Worm (Caenorhabditis elegans) whole organism, L1 larva: ENCODE results near the gene nlp-22.

ENCODE experiments used
- C04F5.9 ChIP-seq: sonication (generic microtip); optimal IDR thresholded peaks from 2 replicates; lab custom pipeline; 2016; ENCODE audit warnings: missing genetic modification characterization, missing compliant biosample characterization
- C16A3.4 ChIP-seq: fragments of 150-350 bp; optimal IDR thresholded peaks from 2 replicates; lab custom pipeline; 2014; ENCODE audit warnings: missing biosample characterization, missing genetic modification characterization
- F16B12.6 ChIP-seq: fragments of 150-350 bp; optimal IDR thresholded peaks from 2 replicates; lab custom pipeline; 2014; ENCODE audit warnings: missing biosample characterization, missing genetic modification characterization
- Y116A8C.19 ChIP-seq: sonication (generic microtip); optimal IDR thresholded peaks from 2 replicates; lab custom pipeline; 2016; ENCODE audit warnings: missing compliant biosample characterization, missing genetic modification characterization, borderline replicate concordance
- aha-1 ChIP-seq: fragments of 150-350 bp; optimal IDR thresholded peaks from 2 replicates; lab custom pipeline; 2014; ENCODE audit warnings: missing biosample characterization, missing genetic modification characterization
- aly-2 ChIP-seq: fragments of 150-350 bp; optimal IDR thresholded peaks from 2 replicates; lab custom pipeline; 2014; ENCODE audit warnings: missing biosample characterization, missing genetic modification characterization
- ama-1 ChIP-seq: fragments of 150-350 bp; optimal IDR thresholded peaks from 2 replicates; lab custom pipeline; 2014
- blmp-1 ChIP-seq: fragments of 150-350 bp; optimal IDR thresholded peaks from 2 replicates; lab custom pipeline; 2014; ENCODE audit warnings: missing biosample characterization, missing genetic modification characterization
- ceh-8 ChIP-seq: fragments of 200-800 bp; sonication (Bioruptor generic); optimal IDR thresholded peaks from 2 replicates; lab custom pipeline; 2018; ENCODE audit warnings: mild to moderate bottlenecking, missing genetic modification characterization, moderate library complexity, missing compliant biosample characterization
- ceh-82 ChIP-seq, 3 experiments: fragments of 150-350 bp in 1 of 3; sonication (generic microtip) in 2 of 3; optimal IDR thresholded peaks; 2 replicates each; lab custom pipeline; 2014 to 2017; ENCODE audit warnings: missing biosample characterization in 3 of 3, missing genetic modification characterization in 3 of 3
- ces-1 ChIP-seq: fragments of 150-350 bp; optimal IDR thresholded peaks from 2 replicates; lab custom pipeline; 2014; ENCODE audit warnings: missing biosample characterization, missing genetic modification reagents, missing genetic modification characterization
- dpl-1 ChIP-seq, 3 experiments: fragments of 150-350 bp in 2 of 3; sonication (generic microtip) in 1 of 3; optimal IDR thresholded peaks; 2 replicates each; lab custom pipeline; 2014 to 2017; ENCODE audit warnings: missing biosample characterization in 3 of 3, missing genetic modification characterization in 3 of 3, missing genetic modification reagents in 3 of 3
- efl-1 ChIP-seq, 4 experiments: fragments of 150-350 bp; optimal IDR thresholded peaks in 3 of 4; peaks in 1 of 4; 1 replicate in 1 of 4; 2 replicates in 3 of 4; lab custom pipeline; 2014; ENCODE audit warnings: missing biosample characterization in 2 of 4, missing genetic modification characterization in 2 of 4, missing genetic modification reagents in 2 of 4
- egl-13 ChIP-seq: sonication (generic microtip); optimal IDR thresholded peaks from 2 replicates; lab custom pipeline; 2016; ENCODE audit warnings: missing genotype, missing genetic modification reagents, missing genetic modification characterization, missing compliant biosample characterization
- egl-27 ChIP-seq, 2 experiments: fragments of 150-350 bp in 1 of 2; sonication (generic microtip); optimal IDR thresholded peaks; 3 replicates each; lab custom pipeline; 2017 to 2018; ENCODE audit warnings: missing biosample characterization in 2 of 2, missing genetic modification characterization in 2 of 2, missing genetic modification reagents in 2 of 2
- ets-5 ChIP-seq: fragments of 200-800 bp; sonication (Bioruptor generic); IDR thresholded peaks from 2 replicates; pipeline ENCODE4 v1.3.6; 2022; ENCODE audit warnings: missing genetic modification characterization, missing compliant biosample characterization
- fkh-10 ChIP-seq: sonication (generic microtip); optimal IDR thresholded peaks from 2 replicates; lab custom pipeline; 2017; ENCODE audit warnings: missing biosample characterization, missing genetic modification reagents, missing genetic modification characterization
- fkh-4 ChIP-seq: sonication (generic microtip); optimal IDR thresholded peaks from 2 replicates; lab custom pipeline; 2016; ENCODE audit warnings: missing compliant biosample characterization, missing genetic modification characterization, borderline replicate concordance
- grh-1 ChIP-seq: fragments of 200-800 bp; sonication (Bioruptor generic); IDR thresholded peaks from 2 replicates; pipeline ENCODE4 v1.3.6; 2022; ENCODE audit warnings: missing genetic modification reagents, missing genetic modification characterization, missing compliant biosample characterization
- hlh-4 ChIP-seq: sonication (generic microtip); optimal IDR thresholded peaks from 2 replicates; lab custom pipeline; 2016; ENCODE audit warnings: mild to moderate bottlenecking, missing genetic modification characterization, missing compliant biosample characterization
- isw-1 ChIP-seq: fragments of 200-800 bp; sonication (Bioruptor generic); IDR thresholded peaks from 2 replicates; pipeline ENCODE4 v1.3.6; 2022; ENCODE audit warnings: missing genetic modification characterization, missing compliant biosample characterization
- jun-1 ChIP-seq: fragments of 150-350 bp; optimal IDR thresholded peaks from 2 replicates; lab custom pipeline; 2014; ENCODE audit warnings: missing biosample characterization, missing genetic modification reagents, missing genetic modification characterization
- lin-39 ChIP-seq: fragments of 150-350 bp; optimal IDR thresholded peaks from 2 replicates; lab custom pipeline; 2014; ENCODE audit warnings: missing biosample characterization, missing genetic modification reagents, missing genetic modification characterization
- lir-3 ChIP-seq: sonication (generic microtip); optimal IDR thresholded peaks from 2 replicates; lab custom pipeline; 2016; ENCODE audit warnings: mild to moderate bottlenecking, missing genetic modification characterization, moderate library complexity, missing compliant biosample characterization; ENCODE audit not compliant: poor library complexity
- mdl-1 ChIP-seq, 2 experiments: fragments of 150-350 bp; optimal IDR thresholded peaks; 2 replicates each; lab custom pipeline; 2014 to 2017; ENCODE audit warnings: missing biosample characterization in 2 of 2, missing genetic modification characterization in 2 of 2, inconsistent platforms in 1 of 2
- mef-2 ChIP-seq: fragments of 150-350 bp; optimal IDR thresholded peaks from 2 replicates; lab custom pipeline; 2014; ENCODE audit warnings: missing biosample characterization, missing genetic modification characterization
- nhr-11 ChIP-seq: fragments of 150-350 bp; optimal IDR thresholded peaks from 2 replicates; lab custom pipeline; 2014; ENCODE audit warnings: missing biosample characterization, missing genetic modification characterization
- nhr-12 ChIP-seq: sonication (generic microtip); optimal IDR thresholded peaks from 2 replicates; lab custom pipeline; 2017; ENCODE audit warnings: missing biosample characterization, missing genetic modification characterization
- nhr-20 ChIP-seq: sonication (generic microtip); optimal IDR thresholded peaks from 2 replicates; lab custom pipeline; 2016; ENCODE audit warnings: mild to moderate bottlenecking, missing genetic modification characterization, missing compliant biosample characterization
- nhr-237 ChIP-seq: fragments of 150-350 bp; optimal IDR thresholded peaks from 2 replicates; lab custom pipeline; 2014; ENCODE audit warnings: missing biosample characterization, missing genetic modification characterization
- nhr-28 ChIP-seq: fragments of 150-350 bp; optimal IDR thresholded peaks from 2 replicates; lab custom pipeline; 2014; ENCODE audit warnings: missing biosample characterization, missing genetic modification characterization
- nhr-47 ChIP-seq: sonication (generic microtip); optimal IDR thresholded peaks from 2 replicates; lab custom pipeline; 2016; ENCODE audit warnings: mild to moderate bottlenecking, missing genetic modification characterization, moderate library complexity, missing compliant biosample characterization
- nhr-71 ChIP-seq: sonication (generic microtip); optimal IDR thresholded peaks from 2 replicates; lab custom pipeline; 2016; ENCODE audit warnings: mild to moderate bottlenecking, missing genetic modification characterization, moderate library complexity, missing compliant biosample characterization
- nhr-76 ChIP-seq: sonication (generic microtip); optimal IDR thresholded peaks from 2 replicates; lab custom pipeline; 2017; ENCODE audit warnings: missing biosample characterization, missing genetic modification characterization
- pag-3 ChIP-seq: sonication (generic microtip); optimal IDR thresholded peaks from 2 replicates; lab custom pipeline; 2017; ENCODE audit warnings: missing genetic modification characterization, mild to moderate bottlenecking, missing compliant biosample characterization, antibody characterized with exemption, borderline replicate concordance; ENCODE audit not compliant: insufficient read depth
- pax-3 ChIP-seq: fragments of 200-800 bp; sonication (Bioruptor generic); optimal IDR thresholded peaks from 2 replicates; lab custom pipeline; 2018; ENCODE audit warnings: mild to moderate bottlenecking, missing genetic modification characterization, moderate library complexity, missing compliant biosample characterization
- pqm-1 ChIP-seq: sonication (generic microtip); optimal IDR thresholded peaks from 3 replicates; lab custom pipeline; 2017; ENCODE audit warnings: missing biosample characterization, missing genetic modification characterization
- snpc-4 ChIP-seq: fragments of 150-350 bp; optimal IDR thresholded peaks from 2 replicates; lab custom pipeline; 2014; ENCODE audit warnings: missing biosample characterization, missing genetic modification characterization
- snu-23 ChIP-seq: sonication (generic microtip); optimal IDR thresholded peaks from 2 replicates; lab custom pipeline; 2016; ENCODE audit warnings: missing genetic modification characterization, missing compliant biosample characterization
- sox-4 ChIP-seq: sonication (generic microtip); optimal IDR thresholded peaks from 2 replicates; lab custom pipeline; 2016; ENCODE audit warnings: missing genetic modification characterization, missing compliant biosample characterization
- sptf-1 ChIP-seq: fragments of 150-350 bp; optimal IDR thresholded peaks from 2 replicates; lab custom pipeline; 2014; ENCODE audit warnings: missing biosample characterization, missing genetic modification characterization
- swsn-7 ChIP-seq: sonication (generic microtip); optimal IDR thresholded peaks from 2 replicates; lab custom pipeline; 2016; ENCODE audit warnings: missing genetic modification characterization, missing compliant biosample characterization
- tbx-2 ChIP-seq: sonication (generic microtip); optimal IDR thresholded peaks from 2 replicates; lab custom pipeline; 2016; ENCODE audit warnings: missing genetic modification characterization, missing compliant biosample characterization
- unc-30 ChIP-seq: sonication (generic microtip); optimal IDR thresholded peaks from 2 replicates; lab custom pipeline; 2017; ENCODE audit warnings: missing biosample characterization, missing genetic modification characterization
- unc-86 ChIP-seq: sonication (generic microtip); optimal IDR thresholded peaks from 2 replicates; lab custom pipeline; 2016; ENCODE audit warnings: missing genetic modification characterization, missing compliant biosample characterization
- vab-15 ChIP-seq: sonication (generic microtip); optimal IDR thresholded peaks from 2 replicates; lab custom pipeline; 2017; ENCODE audit warnings: missing genotype, mild to moderate bottlenecking, missing genetic modification characterization, missing compliant biosample characterization
- zag-1 ChIP-seq: fragments of 150-350 bp; optimal IDR thresholded peaks from 2 replicates; lab custom pipeline; 2014; ENCODE audit warnings: missing biosample characterization, missing genetic modification characterization
- ztf-11 ChIP-seq, 2 experiments: sonication (generic microtip); optimal IDR thresholded peaks; 2 replicates each; lab custom pipeline; 2016 to 2017; ENCODE audit warnings: missing genetic modification characterization in 2 of 2, missing biosample characterization in 1 of 2, missing compliant biosample characterization in 1 of 2
- ztf-4 ChIP-seq: fragments of 150-350 bp; optimal IDR thresholded peaks from 2 replicates; lab custom pipeline; 2014; ENCODE audit warnings: missing biosample characterization, missing genetic modification characterization

nlp-22 gene

DNA sequence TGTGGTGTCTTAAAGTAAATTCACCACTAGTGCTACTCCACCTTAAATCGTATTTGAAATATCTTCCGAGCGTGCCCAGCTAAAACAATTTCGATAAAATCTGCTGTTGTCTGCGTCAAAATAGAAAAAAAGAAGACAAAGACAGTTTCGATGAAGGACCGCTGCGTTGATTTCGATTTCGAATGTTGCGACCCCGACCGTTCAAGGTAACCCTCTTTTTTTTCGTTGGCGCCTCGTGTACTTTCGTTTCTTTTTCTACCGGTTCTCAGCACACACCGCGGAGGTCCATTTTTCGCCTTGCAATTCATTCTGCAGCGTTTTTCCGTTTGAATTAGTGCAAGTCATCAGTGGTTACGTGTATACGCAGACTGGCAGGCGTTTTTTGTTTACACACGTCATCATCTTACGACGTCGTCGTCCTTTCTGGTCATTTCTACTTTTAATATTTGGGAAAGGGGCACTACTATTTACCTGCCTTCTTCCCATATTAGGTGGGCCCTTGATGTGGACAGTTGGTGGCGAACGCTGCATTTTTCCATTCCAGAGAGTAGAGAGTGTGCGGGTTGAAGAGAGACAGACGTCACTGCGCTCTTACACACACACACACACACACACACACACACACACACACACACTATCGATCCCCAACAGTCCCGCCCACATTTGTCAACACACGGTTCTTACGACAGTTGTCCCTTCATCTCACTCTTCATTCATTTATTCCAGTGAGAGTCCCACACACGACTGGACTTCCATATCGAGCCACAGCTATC lies 26.3 kb upstream of the nlp-22 start (continued):
- TF ChIP-seq egl-13 (tag; lab: Kevin White, UChicago) (no peak), fkh-10 (GFP tag; lab: Kevin White, UChicago) (no peak), nhr-11 (tag; lab: Kevin White, UChicago) (no peak), aly-2 (tag; lab: Kevin White, UChicago) (no peak), Y116A8C.19 (tag; lab: Kevin White, UChicago) (no peak), mef-2 (tag; lab: Kevin White, UChicago) (no peak), nhr-47 (tag; lab: Kevin White, UChicago) (peak; percentile 13), fkh-4 (tag; lab: Kevin White, UChicago) (no peak), ztf-11 (tag; optimal IDR thresholded peaks at IDR 0.05; lab: Kevin White, UChicago) (no peak), lin-39 (no peak), isw-1 (GFP tag; lab: Robert Waterston, UW) (no peak), ztf-4 (no peak), nhr-28 (tag; lab: Kevin White, UChicago) (no peak), snpc-4 (tag; lab: Kevin White, UChicago) (no peak), grh-1 (GFP tag; lab: Robert Waterston, UW) (peak; percentile 69), aha-1 (tag; lab: Kevin White, UChicago) (no peak), zag-1 (tag; lab: Kevin White, UChicago) (no peak), egl-27 (tag; optimal IDR thresholded peaks at IDR 0.05; lab: Kevin White, UChicago) (no peak), jun-1 (tag; lab: Kevin White, UChicago) (peak; percentile 15), sptf-1 (tag; lab: Kevin White, UChicago) (no peak), C16A3.4 (no peak), efl-1 (optimal IDR thresholded peaks at IDR 0.05; lab: Kevin White, UChicago) (no peak), efl-1 (GFP tag; optimal IDR thresholded peaks at IDR 0.05 in 1 of 2; lab: Kevin White, UChicago) (no peak), nhr-20 (tag; lab: Kevin White, UChicago) (peak; percentile 37), C04F5.9 (tag; lab: Kevin White, UChicago) (no peak), snu-23 (GFP tag; lab: Kevin White, UChicago) (peak; percentile 34), pag-3 (tag; lab: Kevin White, UChicago) (no peak), ceh-82 (tag; optimal IDR thresholded peaks at IDR 0.05; lab: Kevin White, UChicago) (no peak), unc-86 (no peak), mdl-1 (tag; optimal IDR thresholded peaks at IDR 0.05; lab: Kevin White, UChicago) (peak in 1 of 2 experiments; percentile 6), ceh-8 (GFP tag; lab: Kevin White, UChicago) (no peak), pax-3 (no peak), ces-1 (GFP tag; lab: Kevin White, UChicago) (no peak), tbx-2 (peak; percentile 35), nhr-237 (tag; lab: Kevin White, UChicago) (no peak), ets-5 (GFP tag; lab: Robert Waterston, UW) (no peak), sox-4 (no peak), dpl-1 (GFP tag; optimal IDR thresholded peaks at IDR 0.05; lab: Kevin White, UChicago) (no peak), nhr-76 (tag; lab: Kevin White, UChicago) (no peak), swsn-7 (tag; lab: Kevin White, UChicago) (no peak), nhr-71 (tag; lab: Kevin White, UChicago) (peak; percentile 52)

DNA sequence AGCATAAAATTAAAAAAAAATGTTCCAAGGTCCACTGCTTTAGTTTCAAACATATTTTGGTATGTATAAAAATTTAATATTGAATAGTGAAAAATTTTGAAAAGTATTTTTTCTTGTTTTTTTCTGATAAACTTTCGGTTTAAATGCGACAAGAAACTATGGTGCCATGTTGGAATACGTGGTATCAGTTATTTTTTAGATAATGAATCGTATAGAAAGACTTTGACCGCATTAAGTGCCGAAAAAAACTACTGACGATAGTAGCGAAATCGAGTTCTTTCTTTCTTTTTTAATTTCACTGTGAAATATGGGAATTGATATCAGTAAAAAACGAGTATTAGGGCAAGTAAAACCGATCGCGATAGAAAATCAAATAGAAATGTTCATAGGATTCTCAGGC lies 24.0 kb upstream of the nlp-22 start, which contains the start of gene T24D8.6:
TSS of gene T24D8.6 (minus strand) at position 101 of the 400 bp plus-strand sequence.
- TF ChIP-seq nhr-12 (tag; lab: Kevin White, UChicago) (no peak), aha-1 (tag; lab: Kevin White, UChicago) (no peak), hlh-4 (tag; lab: Kevin White, UChicago) (no peak), aly-2 (tag; lab: Kevin White, UChicago) (no peak), zag-1 (tag; lab: Kevin White, UChicago) (no peak), nhr-237 (tag; lab: Kevin White, UChicago) (no peak), unc-30 (tag; lab: Kevin White, UChicago) (no peak), blmp-1 (tag; lab: Kevin White, UChicago) (no peak), lir-3 (tag; lab: Kevin White, UChicago) (no peak), mef-2 (tag; lab: Kevin White, UChicago) (no peak), snpc-4 (tag; lab: Kevin White, UChicago) (no peak), vab-15 (tag; lab: Kevin White, UChicago) (no peak), pqm-1 (no peak), nhr-20 (tag; lab: Kevin White, UChicago) (no peak), F16B12.6 (no peak), ama-1 (no peak)
- TF ChIP-seq, all 84 proteins: peak for 0
